Worm (Caenorhabditis elegans) whole organism, young adult: Measurements from ENCODE around the gene nep-15.

ENCODE experiments used
- B0019.2 ChIP-seq: fragments of 200-800 bp; sonication (Bioruptor generic); conservative IDR thresholded peaks from 2 replicates; pipeline ENCODE4 v1.3.6; 2022; ENCODE audit warnings: missing genetic modification reagents, missing genetic modification characterization, missing compliant biosample characterization
- B0035.1 ChIP-seq: sonication (generic microtip); optimal IDR thresholded peaks from 2 replicates; lab custom pipeline; 2016; ENCODE audit warnings: missing genetic modification characterization, mild to moderate bottlenecking, missing compliant biosample characterization, missing genotype, missing genetic modification reagents
- F10E7.11 ChIP-seq: sonication (generic microtip); optimal IDR thresholded peaks from 2 replicates; lab custom pipeline; 2017; ENCODE audit warnings: mild to moderate bottlenecking, missing genetic modification characterization, moderate library complexity, missing compliant biosample characterization
- F23B12.7 ChIP-seq: sonication (generic microtip); optimal IDR thresholded peaks from 2 replicates; lab custom pipeline; 2017; ENCODE audit warnings: missing genetic modification characterization, mild to moderate bottlenecking, missing compliant biosample characterization, antibody characterized with exemption, moderate library complexity; ENCODE audit not compliant: insufficient read depth
- F49E8.2 ChIP-seq: sonication (generic microtip); optimal IDR thresholded peaks from 3 replicates; lab custom pipeline; 2017; ENCODE audit warnings: missing genetic modification characterization, mild to moderate bottlenecking, missing compliant biosample characterization, antibody characterized with exemption, moderate library complexity; ENCODE audit not compliant: insufficient read depth
- F52B5.7 ChIP-seq: sonication (generic microtip); optimal IDR thresholded peaks from 2 replicates; lab custom pipeline; 2016; ENCODE audit warnings: mild to moderate bottlenecking, missing genetic modification characterization, missing compliant biosample characterization
- F55B11.4 ChIP-seq: sonication (generic microtip); optimal IDR thresholded peaks from 2 replicates; lab custom pipeline; 2016; ENCODE audit warnings: missing compliant biosample characterization, missing genetic modification characterization, borderline replicate concordance; ENCODE audit not compliant: insufficient read depth
- K11D2.4 ChIP-seq: fragments of 200-800 bp; sonication (Bioruptor generic); IDR thresholded peaks from 2 replicates; pipeline ENCODE4 v1.3.6; 2022; ENCODE audit warnings: missing genetic modification reagents, missing genetic modification characterization, missing compliant biosample characterization
- Y56A3A.18 ChIP-seq: fragments of 200-800 bp; sonication (Bioruptor generic); IDR thresholded peaks from 2 replicates; pipeline ENCODE4 v1.3.6; 2022; ENCODE audit warnings: missing genetic modification reagents, missing genetic modification characterization, missing compliant biosample characterization
- Y67H2A.10 ChIP-seq: fragments of 200-800 bp; sonication (Bioruptor generic); conservative IDR thresholded peaks from 2 replicates; pipeline ENCODE4 v1.3.6; 2022; ENCODE audit warnings: missing genetic modification reagents, missing genetic modification characterization, missing compliant biosample characterization
- ZK185.1 ChIP-seq: sonication (generic microtip); optimal IDR thresholded peaks from 2 replicates; lab custom pipeline; 2016; ENCODE audit warnings: mild to moderate bottlenecking, missing genetic modification characterization, missing compliant biosample characterization; ENCODE audit not compliant: poor library complexity, severe bottlenecking
- akir-1 ChIP-seq: fragments of 200-800 bp; sonication (Bioruptor generic); optimal IDR thresholded peaks from 2 replicates; lab custom pipeline; 2018; ENCODE audit warnings: mild to moderate bottlenecking, missing genetic modification characterization, moderate library complexity, missing compliant biosample characterization
- ama-1 ChIP-seq, 3 experiments: fragments of 150-350 bp in 1 of 3; sonication (generic microtip) in 2 of 3; optimal IDR thresholded peaks; 2 replicates each; lab custom pipeline; 2014 to 2018; ENCODE audit warnings: missing biosample characterization in 2 of 3, missing genetic modification characterization in 2 of 3, missing genetic modification reagents in 2 of 3
- atf-7 ChIP-seq: sonication (generic microtip); optimal IDR thresholded peaks from 2 replicates; lab custom pipeline; 2017; ENCODE audit warnings: mild to moderate bottlenecking, missing genetic modification characterization, missing compliant biosample characterization
- athp-1 ChIP-seq: sonication (generic microtip); optimal IDR thresholded peaks from 2 replicates; lab custom pipeline; 2017; ENCODE audit warnings: mild to moderate bottlenecking, missing genetic modification characterization, missing compliant biosample characterization
- attf-5 ChIP-seq: fragments of 200-800 bp; sonication (Bioruptor generic); optimal IDR thresholded peaks from 2 replicates; lab custom pipeline; 2018; ENCODE audit warnings: mild to moderate bottlenecking, missing genetic modification characterization, missing compliant biosample characterization
- attf-6 ChIP-seq: fragments of 200-800 bp; sonication (Bioruptor generic); IDR thresholded peaks from 2 replicates; pipeline ENCODE4 v1.3.6; 2022; ENCODE audit warnings: missing genetic modification reagents, missing genetic modification characterization, missing compliant biosample characterization
- cebp-1 ChIP-seq, 2 experiments: fragments of 200-800 bp in 1 of 2; sonication (Bioruptor generic) in 1 of 2; sonication (generic microtip) in 1 of 2; IDR thresholded peaks in 1 of 2; optimal IDR thresholded peaks in 1 of 2; 2 replicates each; pipeline versions ENCODE4 v1.3.6 to Lab custom; 2017 to 2022; ENCODE audit warnings: missing compliant biosample characterization in 2 of 2, missing genetic modification characterization in 2 of 2, mild to moderate bottlenecking in 1 of 2, missing genetic modification reagents in 1 of 2, moderate library complexity in 1 of 2
- cebp-2 ChIP-seq: fragments of 200-800 bp; sonication (Bioruptor generic); IDR thresholded peaks from 2 replicates; pipeline ENCODE4 v1.3.6; 2022; ENCODE audit warnings: missing genetic modification characterization, missing compliant biosample characterization
- ceh-100 ChIP-seq: fragments of 200-800 bp; sonication (Bioruptor generic); IDR thresholded peaks from 2 replicates; pipeline ENCODE4 v1.3.6; 2022; ENCODE audit warnings: missing genetic modification reagents, missing genetic modification characterization, missing compliant biosample characterization
- ceh-58 ChIP-seq: fragments of 200-800 bp; sonication (Bioruptor generic); IDR thresholded peaks from 2 replicates; pipeline ENCODE4 v1.3.6; 2022; ENCODE audit warnings: missing genetic modification characterization, missing compliant biosample characterization
- ceh-79 ChIP-seq: sonication (generic microtip); optimal IDR thresholded peaks from 2 replicates; lab custom pipeline; 2017; ENCODE audit warnings: mild to moderate bottlenecking, missing genetic modification characterization, missing compliant biosample characterization
- ceh-91 ChIP-seq: fragments of 200-800 bp; sonication (Bioruptor generic); IDR thresholded peaks from 2 replicates; pipeline ENCODE4 v1.3.6; 2022; ENCODE audit warnings: missing genetic modification reagents, missing genetic modification characterization, missing compliant biosample characterization
- chd-7 ChIP-seq: sonication (generic microtip); optimal IDR thresholded peaks from 2 replicates; lab custom pipeline; 2016; ENCODE audit warnings: mild to moderate bottlenecking, missing genetic modification characterization, moderate library complexity, missing compliant biosample characterization
- dpl-1 ChIP-seq: fragments of 150-350 bp; optimal IDR thresholded peaks from 2 replicates; lab custom pipeline; 2014; ENCODE audit warnings: missing biosample characterization, missing genetic modification reagents, missing genetic modification characterization
- egrh-3 ChIP-seq: fragments of 200-800 bp; sonication (Bioruptor generic); IDR thresholded peaks from 2 replicates; pipeline ENCODE4 v1.3.6; 2022; ENCODE audit warnings: missing genetic modification reagents, missing genetic modification characterization, missing compliant biosample characterization
- lag-1 ChIP-seq: fragments of 200-800 bp; sonication (Bioruptor generic); IDR thresholded peaks from 2 replicates; pipeline ENCODE4 v1.3.6; 2022; ENCODE audit warnings: missing genetic modification reagents, missing genetic modification characterization, missing compliant biosample characterization
- let-607 ChIP-seq, 2 experiments: fragments of 200-800 bp in 1 of 2; sonication (Bioruptor generic) in 1 of 2; sonication (generic microtip) in 1 of 2; optimal IDR thresholded peaks; 2 replicates each; lab custom pipeline; 2016 to 2018; ENCODE audit warnings: mild to moderate bottlenecking in 2 of 2, missing compliant biosample characterization in 2 of 2, missing genetic modification characterization in 2 of 2, moderate library complexity in 2 of 2, missing genotype in 1 of 2
- lin-35 ChIP-seq, 3 experiments: fragments of 150-350 bp in 2 of 3; sonication (generic microtip) in 1 of 3; optimal IDR thresholded peaks; 2 replicates each; lab custom pipeline; 2014 to 2018; ENCODE audit warnings: missing biosample characterization in 3 of 3, missing genetic modification characterization in 3 of 3, missing genetic modification reagents in 3 of 3
- lin-40 ChIP-seq: sonication (generic microtip); optimal IDR thresholded peaks from 2 replicates; lab custom pipeline; 2016; ENCODE audit warnings: missing genetic modification characterization, mild to moderate bottlenecking, missing compliant biosample characterization, missing genotype, missing genetic modification reagents
- lin-54 ChIP-seq: fragments of 200-800 bp; sonication (Bioruptor generic); optimal IDR thresholded peaks from 2 replicates; lab custom pipeline; 2018; ENCODE audit warnings: mild to moderate bottlenecking, missing genetic modification characterization, missing compliant biosample characterization
- lsl-1 ChIP-seq: fragments of 200-800 bp; sonication (Bioruptor generic); optimal IDR thresholded peaks from 2 replicates; lab custom pipeline; 2018; ENCODE audit warnings: mild to moderate bottlenecking, missing genetic modification characterization, moderate library complexity, missing compliant biosample characterization
- lsy-27 ChIP-seq: sonication (generic microtip); optimal IDR thresholded peaks from 2 replicates; lab custom pipeline; 2017; ENCODE audit warnings: missing genetic modification characterization, mild to moderate bottlenecking, missing compliant biosample characterization, antibody characterized with exemption, missing genotype, borderline replicate concordance; ENCODE audit not compliant: insufficient read depth
- mel-28 ChIP-seq: sonication (generic microtip); optimal IDR thresholded peaks from 2 replicates; lab custom pipeline; 2016; ENCODE audit warnings: borderline replicate concordance, mild to moderate bottlenecking, missing genetic modification characterization, missing compliant biosample characterization
- pbrm-1 ChIP-seq: fragments of 200-800 bp; sonication (Bioruptor generic); IDR thresholded peaks from 2 replicates; pipeline ENCODE4 v1.3.6; 2022; ENCODE audit warnings: missing genetic modification reagents, missing genetic modification characterization, missing compliant biosample characterization
- rec-8 ChIP-seq, 2 experiments: sonication (generic microtip); optimal IDR thresholded peaks; 2 replicates each; lab custom pipeline; 2016; ENCODE audit warnings: mild to moderate bottlenecking in 2 of 2, missing genetic modification characterization in 2 of 2, missing genetic modification reagents in 2 of 2, missing genotype in 2 of 2, missing biosample characterization in 1 of 2, missing compliant biosample characterization in 1 of 2, moderate library complexity in 1 of 2
- tlf-1 ChIP-seq: fragments of 200-800 bp; sonication (Bioruptor generic); optimal IDR thresholded peaks from 2 replicates; lab custom pipeline; 2018; ENCODE audit warnings: mild to moderate bottlenecking, missing genetic modification characterization, missing compliant biosample characterization
- unc-62 ChIP-seq: fragments of 150-350 bp; optimal IDR thresholded peaks from 2 replicates; lab custom pipeline; 2014; ENCODE audit warnings: missing biosample characterization, missing genetic modification reagents, missing genetic modification characterization
- xnd-1 ChIP-seq: sonication (generic microtip); optimal IDR thresholded peaks from 2 replicates; lab custom pipeline; 2016; ENCODE audit warnings: missing genotype, missing genetic modification reagents, missing genetic modification characterization, missing compliant biosample characterization
- zim-3 ChIP-seq: sonication (generic microtip); optimal IDR thresholded peaks from 2 replicates; lab custom pipeline; 2017; ENCODE audit warnings: mild to moderate bottlenecking, missing genetic modification characterization, moderate library complexity, missing compliant biosample characterization
- ztf-18 ChIP-seq: sonication (generic microtip); optimal IDR thresholded peaks from 2 replicates; lab custom pipeline; 2016; ENCODE audit warnings: missing genotype, mild to moderate bottlenecking, missing genetic modification characterization, missing compliant biosample characterization
- ztf-25 ChIP-seq: fragments of 200-800 bp; sonication (Bioruptor generic); IDR thresholded peaks from 2 replicates; pipeline ENCODE4 v1.3.6; 2022; ENCODE audit warnings: missing genetic modification reagents, missing genetic modification characterization, missing compliant biosample characterization
- ztf-3 ChIP-seq: fragments of 200-800 bp; sonication (Bioruptor generic); optimal IDR thresholded peaks from 2 replicates; lab custom pipeline; 2018; ENCODE audit warnings: mild to moderate bottlenecking, missing genetic modification characterization, missing compliant biosample characterization
- ztf-6 ChIP-seq: fragments of 200-800 bp; sonication (Bioruptor generic); IDR thresholded peaks from 2 replicates; pipeline ENCODE4 v1.3.6; 2022; ENCODE audit warnings: missing genetic modification reagents, missing genetic modification characterization, missing compliant biosample characterization

Gene nep-15

ce11 chrX:8404308-8405085 lies 32.5 kb downstream of the nep-15 start (continued):
- TF ChIP-seq tlf-1 (GFP tag; lab: Kevin White, UChicago), result peak; percentile 72
- peak; percentile 58 for TF ChIP-seq egrh-3 (GFP tag; lab: Robert Waterston, UW)
- peak in 1 of 3 experiments; percentile 35 for TF ChIP-seq lin-35 (GFP tag; optimal IDR thresholded peaks at IDR 0.05; lab: Kevin White, UChicago)
- TF ChIP-seq ceh-58, result 0 out of 2 replicates have a peak, but pooled peaks have one; percentile 78
- TF ChIP-seq ceh-100 (GFP tag; lab: Robert Waterston, UW), result peak; percentile 61; the same call in 1 of the 2 replicates
- TF ChIP-seq xnd-1 (tag; lab: Kevin White, UChicago), result no peak
- no peak for TF ChIP-seq dpl-1 (GFP tag; lab: Kevin White, UChicago)
- TF ChIP-seq cebp-2 (GFP tag; lab: Robert Waterston, UW), result 0 out of 2 replicates have a peak, but pooled peaks have one; percentile 71
- TF ChIP-seq chd-7 (tag; lab: Kevin White, UChicago), result peak; percentile 95
- TF ChIP-seq F23B12.7 (tag; lab: Kevin White, UChicago), result peak; percentile 86
- no peak for TF ChIP-seq unc-62 (GFP tag; lab: Kevin White, UChicago)
- no peak for TF ChIP-seq lag-1 (GFP tag; lab: Robert Waterston, UW)
- peak; percentile 98 for TF ChIP-seq ceh-79
- peak; percentile 88 for TF ChIP-seq atf-7
- TF ChIP-seq ceh-91 (GFP tag; lab: Robert Waterston, UW), result peak; percentile 54
- TF ChIP-seq lsy-27 (tag; lab: Kevin White, UChicago), result peak; percentile 12
- TF ChIP-seq ztf-18 (tag; lab: Kevin White, UChicago), result peak; percentile 79
- peak; percentile 94 for TF ChIP-seq lin-40
- peak; percentile 98 for TF ChIP-seq ztf-25 (GFP tag; lab: Robert Waterston, UW)
- TF ChIP-seq B0035.1 (tag; lab: Kevin White, UChicago), result peak; percentile 86
- peak; percentile 97 for TF ChIP-seq zim-3 (tag; lab: Kevin White, UChicago)
- no peak for TF ChIP-seq athp-1 (tag; lab: Kevin White, UChicago)
- no peak for TF ChIP-seq lin-54 (GFP tag; lab: Kevin White, UChicago)
- peak; percentile 33 for TF ChIP-seq akir-1 (GFP tag; lab: Kevin White, UChicago)
- TF ChIP-seq F10E7.11 (tag; lab: Kevin White, UChicago), result peak; percentile 74
- peak; percentile 31 for TF ChIP-seq lsl-1 (GFP tag; lab: Kevin White, UChicago)
- TF ChIP-seq F52B5.7, result peak; percentile 93
- peak; percentile 96 for TF ChIP-seq Y56A3A.18 (GFP tag; lab: Robert Waterston, UW)
- peak; percentile 62 for TF ChIP-seq ztf-3 (GFP tag; lab: Kevin White, UChicago)
- peak; percentile 79 for TF ChIP-seq attf-6 (GFP tag; lab: Robert Waterston, UW)
- TF ChIP-seq cebp-1 (GFP tag; IDR thresholded peaks at IDR 0.05; lab: Robert Waterston, UW), result peak; percentile 86
- peak; percentile 95 for TF ChIP-seq cebp-1 (tag; optimal IDR thresholded peaks at IDR 0.05; lab: Kevin White, UChicago)
- TF ChIP-seq rec-8 (tag; optimal IDR thresholded peaks at IDR 0.05; lab: Kevin White, UChicago), result peak; percentile 86 to 87
- TF ChIP-seq Y67H2A.10 (GFP tag; lab: Robert Waterston, UW), result peak; percentile 58; the same call in 1 of the 2 replicates
- TF ChIP-seq ZK185.1 (tag; lab: Kevin White, UChicago), result peak; percentile 90
- peak; percentile 93 for TF ChIP-seq pbrm-1
- peak; percentile 20 for TF ChIP-seq F49E8.2 (tag; lab: Kevin White, UChicago)
- no peak for TF ChIP-seq ama-1 (optimal IDR thresholded peaks at IDR 0.05; lab: Kevin White, UChicago)
- TF ChIP-seq ama-1 (GFP tag; optimal IDR thresholded peaks at IDR 0.05; lab: Kevin White, UChicago), result peak; percentile 62 to 86
- 0 out of 2 replicates have a peak, but pooled peaks have one; percentile 38 for TF ChIP-seq B0019.2 (GFP tag; lab: Robert Waterston, UW)
- peak; percentile 86 for TF ChIP-seq ztf-6 (GFP tag; lab: Robert Waterston, UW)
- TF ChIP-seq K11D2.4 (GFP tag; lab: Robert Waterston, UW), result peak; percentile 84
- TF ChIP-seq mel-28 (tag; lab: Kevin White, UChicago), result peak; percentile 74
- TF ChIP-seq let-607 (tag; optimal IDR thresholded peaks at IDR 0.05; lab: Kevin White, UChicago), result peak; percentile 76 to 86
- peak; percentile 91 for TF ChIP-seq attf-5 (GFP tag; lab: Kevin White, UChicago)
- no peak for TF ChIP-seq F55B11.4 (tag; lab: Kevin White, UChicago)
